Worm (Caenorhabditis elegans) whole organism, mixed stage, embryonic: ENCODE results near the gene R07G3.8.

Source experiments
- M03D4.4 ChIP-seq: sonication (generic microtip); optimal IDR thresholded peaks from 2 replicates; lab custom pipeline; 2017; ENCODE audit warnings: mild to moderate bottlenecking, missing genetic modification characterization, missing compliant biosample characterization
- bed-3 ChIP-seq: fragments of 200-800 bp; sonication (Bioruptor generic); optimal IDR thresholded peaks from 3 replicates; lab custom pipeline; 2018; ENCODE audit warnings: mild to moderate bottlenecking, missing genetic modification characterization, moderate library complexity, missing compliant biosample characterization
- blmp-1 ChIP-seq: fragments of 150-350 bp; optimal IDR thresholded peaks from 2 replicates; lab custom pipeline; 2014; ENCODE audit warnings: missing biosample characterization, missing genetic modification characterization
- ceh-39 ChIP-seq: fragments of 150-350 bp; optimal IDR thresholded peaks from 2 replicates; lab custom pipeline; 2014; ENCODE audit warnings: missing biosample characterization, missing genetic modification characterization
- ceh-43 ChIP-seq: fragments of 200-800 bp; sonication (Bioruptor generic); optimal IDR thresholded peaks from 2 replicates; lab custom pipeline; 2018; ENCODE audit warnings: mild to moderate bottlenecking, missing genetic modification characterization, moderate library complexity, missing compliant biosample characterization
- ceh-83 ChIP-seq: fragments of 200-800 bp; sonication (Bioruptor generic); optimal IDR thresholded peaks from 2 replicates; lab custom pipeline; 2018; ENCODE audit warnings: mild to moderate bottlenecking, missing genetic modification characterization, missing compliant biosample characterization
- ces-1 ChIP-seq: fragments of 150-350 bp; optimal IDR thresholded peaks from 2 replicates; lab custom pipeline; 2014; ENCODE audit warnings: missing biosample characterization, missing genetic modification reagents, missing genetic modification characterization
- cnd-1 ChIP-seq: fragments of 200-800 bp; sonication (Bioruptor generic); optimal IDR thresholded peaks from 2 replicates; lab custom pipeline; 2018; ENCODE audit warnings: mild to moderate bottlenecking, missing genetic modification characterization, missing compliant biosample characterization
- drap-1 ChIP-seq: fragments of 200-800 bp; sonication (Bioruptor generic); optimal IDR thresholded peaks from 3 replicates; lab custom pipeline; 2018; ENCODE audit warnings: mild to moderate bottlenecking, missing genetic modification characterization, missing compliant biosample characterization
- elt-3 ChIP-seq: fragments of 150-350 bp; optimal IDR thresholded peaks from 2 replicates; lab custom pipeline; 2014; ENCODE audit warnings: missing biosample characterization, missing genetic modification characterization
- flh-1 ChIP-seq: fragments of 200-800 bp; sonication (Bioruptor generic); optimal IDR thresholded peaks from 2 replicates; lab custom pipeline; 2018; ENCODE audit warnings: mild to moderate bottlenecking, missing genetic modification characterization, moderate library complexity, missing compliant biosample characterization
- ham-2 ChIP-seq: fragments of 200-800 bp; sonication (Bioruptor generic); optimal IDR thresholded peaks from 2 replicates; lab custom pipeline; 2018; ENCODE audit warnings: mild to moderate bottlenecking, missing genetic modification characterization, missing compliant biosample characterization
- hlh-1 ChIP-seq: fragments of 150-350 bp; optimal IDR thresholded peaks from 2 replicates; lab custom pipeline; 2014; ENCODE audit warnings: missing biosample characterization, missing genetic modification reagents, missing genetic modification characterization
- lin-13 ChIP-seq: fragments of 150-350 bp; optimal IDR thresholded peaks from 2 replicates; lab custom pipeline; 2014; ENCODE audit warnings: missing biosample characterization, missing genetic modification characterization
- lin-32 ChIP-seq: fragments of 200-800 bp; sonication (Bioruptor generic); optimal IDR thresholded peaks from 2 replicates; lab custom pipeline; 2018; ENCODE audit warnings: mild to moderate bottlenecking, missing genetic modification characterization, missing compliant biosample characterization
- lsy-2 ChIP-seq: fragments of 150-350 bp; optimal IDR thresholded peaks from 2 replicates; lab custom pipeline; 2014; ENCODE audit warnings: missing biosample characterization, missing genetic modification characterization
- mab-5 ChIP-seq: fragments of 150-350 bp; optimal IDR thresholded peaks from 2 replicates; lab custom pipeline; 2014; ENCODE audit warnings: missing biosample characterization, missing genetic modification characterization
- mls-2 ChIP-seq: sonication (generic microtip); optimal IDR thresholded peaks from 2 replicates; lab custom pipeline; 2016; ENCODE audit warnings: mild to moderate bottlenecking, missing genetic modification characterization, moderate library complexity, missing compliant biosample characterization
- nhr-12 ChIP-seq: fragments of 150-350 bp; optimal IDR thresholded peaks from 2 replicates; lab custom pipeline; 2014; ENCODE audit warnings: missing biosample characterization, missing genetic modification characterization
- nhr-2 ChIP-seq: fragments of 150-350 bp; optimal IDR thresholded peaks from 2 replicates; lab custom pipeline; 2014; ENCODE audit warnings: missing biosample characterization, missing genetic modification characterization
- nhr-237 ChIP-seq: fragments of 150-350 bp; optimal IDR thresholded peaks from 2 replicates; lab custom pipeline; 2014; ENCODE audit warnings: missing biosample characterization, missing genetic modification characterization
- nhr-28 ChIP-seq: fragments of 150-350 bp; optimal IDR thresholded peaks from 2 replicates; lab custom pipeline; 2014; ENCODE audit warnings: missing biosample characterization, missing genetic modification characterization
- nhr-76 ChIP-seq: sonication (generic microtip); optimal IDR thresholded peaks from 2 replicates; lab custom pipeline; 2017; ENCODE audit warnings: missing biosample characterization, missing genetic modification characterization
- pha-4 ChIP-seq: fragments of 150-350 bp; optimal IDR thresholded peaks from 2 replicates; lab custom pipeline; 2018; ENCODE audit warnings: missing biosample characterization, missing genetic modification reagents, missing genetic modification characterization
- sem-2 ChIP-seq: fragments of 200-800 bp; sonication (Bioruptor generic); optimal IDR thresholded peaks from 2 replicates; lab custom pipeline; 2018; ENCODE audit warnings: mild to moderate bottlenecking, missing genetic modification characterization, missing compliant biosample characterization
- snpc-4 ChIP-seq: fragments of 150-350 bp; optimal IDR thresholded peaks from 2 replicates; lab custom pipeline; 2014; ENCODE audit warnings: missing biosample characterization, missing genetic modification characterization
- sptf-1 ChIP-seq: sonication (generic microtip); optimal IDR thresholded peaks from 2 replicates; lab custom pipeline; 2017; ENCODE audit warnings: mild to moderate bottlenecking, missing genetic modification characterization, moderate library complexity, missing compliant biosample characterization
- unc-120 ChIP-seq: sonication (generic microtip); optimal IDR thresholded peaks from 2 replicates; lab custom pipeline; 2017; ENCODE audit warnings: missing genetic modification characterization, missing compliant biosample characterization; ENCODE audit not compliant: poor library complexity, severe bottlenecking
- unc-39 ChIP-seq: fragments of 150-350 bp; optimal IDR thresholded peaks from 2 replicates; lab custom pipeline; 2014; ENCODE audit warnings: missing biosample characterization, missing genetic modification characterization
- unc-62 ChIP-seq: fragments of 150-350 bp; optimal IDR thresholded peaks from 2 replicates; lab custom pipeline; 2014; ENCODE audit warnings: missing biosample characterization, missing genetic modification reagents, missing genetic modification characterization
- zip-8 ChIP-seq: fragments of 150-350 bp; optimal IDR thresholded peaks from 2 replicates; lab custom pipeline; 2014; ENCODE audit warnings: missing biosample characterization, missing genetic modification characterization
- ztf-11 ChIP-seq: fragments of 150-350 bp; optimal IDR thresholded peaks from 2 replicates; lab custom pipeline; 2014; ENCODE audit warnings: missing biosample characterization, missing genetic modification characterization

The R07G3.8 gene

DNA sequence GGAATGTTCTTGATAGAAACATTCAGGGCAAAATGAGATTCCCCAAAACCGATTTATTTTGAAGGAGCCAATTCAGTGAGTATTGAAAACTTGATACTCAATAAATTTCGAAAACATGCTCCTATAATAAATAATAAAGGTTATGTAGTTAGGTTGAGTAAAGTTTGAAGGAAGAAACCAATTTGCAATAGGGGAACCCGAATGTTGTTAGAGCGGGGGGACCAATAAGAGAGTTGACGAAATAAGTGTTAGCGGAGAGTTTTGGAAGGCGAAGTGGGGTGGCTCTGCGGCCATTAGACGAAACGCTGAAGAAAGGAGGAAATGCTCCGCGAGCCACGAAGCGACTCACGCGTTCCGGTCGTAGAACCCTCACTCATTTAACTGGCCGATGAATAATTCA lies 4.7 kb upstream of the R07G3.8 start:
- no peak for TF ChIP-seq cnd-1 (tag; lab: Kevin White, UChicago)
- TF ChIP-seq nhr-237 = no peak
- TF ChIP-seq ces-1 (GFP tag; lab: Kevin White, UChicago) = peak; percentile 89
- TF ChIP-seq blmp-1 (tag; lab: Kevin White, UChicago) = no peak
- TF ChIP-seq hlh-1 (tag; lab: Kevin White, UChicago) = no peak
- TF ChIP-seq, all 35 proteins: peak for 1

DNA sequence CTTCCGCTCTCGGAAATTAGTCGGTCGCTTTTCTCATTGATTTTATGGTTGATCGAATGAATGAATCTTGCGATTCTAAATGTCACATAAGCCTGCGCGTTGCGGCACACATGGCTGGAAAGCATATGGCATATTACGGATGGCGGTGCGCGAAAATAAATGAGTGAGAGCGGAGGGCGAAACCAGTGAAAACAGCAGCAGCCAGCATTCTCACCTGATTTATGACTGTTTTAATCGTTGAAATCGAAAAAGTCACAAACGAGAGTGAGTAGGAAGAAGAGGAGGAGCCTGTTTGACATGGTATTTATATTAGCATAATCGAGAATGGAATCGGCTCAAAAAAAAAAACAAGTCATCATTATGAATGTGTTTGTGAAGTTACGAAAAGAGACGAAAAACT lies 4.0 kb upstream of the R07G3.8 start:
- no peak for TF ChIP-seq ces-1 (GFP tag; lab: Kevin White, UChicago)
- no peak for TF ChIP-seq lin-13 (tag; lab: Kevin White, UChicago)
- peak; percentile 2 for TF ChIP-seq mls-2 (tag; lab: Kevin White, UChicago)
- TF ChIP-seq nhr-12 (tag; lab: Kevin White, UChicago) = no peak
- no peak for TF ChIP-seq blmp-1 (tag; lab: Kevin White, UChicago)
- TF ChIP-seq hlh-1 (tag; lab: Kevin White, UChicago) = peak; percentile 9
- no peak for TF ChIP-seq mab-5 (tag; lab: Kevin White, UChicago)
- peak; percentile 39 for TF ChIP-seq lin-32 (GFP tag; lab: Kevin White, UChicago)
- TF ChIP-seq sem-2 (GFP tag; lab: Kevin White, UChicago) = no peak
- no peak for TF ChIP-seq ceh-43
- TF ChIP-seq nhr-28 (tag; lab: Kevin White, UChicago) = no peak
- no peak for TF ChIP-seq ceh-83
- TF ChIP-seq unc-62 = no peak
- TF ChIP-seq cnd-1 (tag; lab: Kevin White, UChicago) = no peak
- TF ChIP-seq ham-2 (GFP tag; lab: Kevin White, UChicago) = peak; percentile 33
- TF ChIP-seq sptf-1 (tag; lab: Kevin White, UChicago) = no peak
- no peak for TF ChIP-seq ceh-39 (tag; lab: Kevin White, UChicago)
- TF ChIP-seq drap-1 (GFP tag; lab: Kevin White, UChicago) = no peak
- TF ChIP-seq unc-39 (tag; lab: Kevin White, UChicago) = no peak
- no peak for TF ChIP-seq nhr-76 (tag; lab: Kevin White, UChicago)
- no peak for TF ChIP-seq lsy-2
- TF ChIP-seq M03D4.4 (tag; lab: Kevin White, UChicago) = no peak
- TF ChIP-seq zip-8 (tag; lab: Kevin White, UChicago) = no peak
- TF ChIP-seq bed-3 = no peak
- TF ChIP-seq snpc-4 (tag; lab: Kevin White, UChicago) = no peak

DNA sequence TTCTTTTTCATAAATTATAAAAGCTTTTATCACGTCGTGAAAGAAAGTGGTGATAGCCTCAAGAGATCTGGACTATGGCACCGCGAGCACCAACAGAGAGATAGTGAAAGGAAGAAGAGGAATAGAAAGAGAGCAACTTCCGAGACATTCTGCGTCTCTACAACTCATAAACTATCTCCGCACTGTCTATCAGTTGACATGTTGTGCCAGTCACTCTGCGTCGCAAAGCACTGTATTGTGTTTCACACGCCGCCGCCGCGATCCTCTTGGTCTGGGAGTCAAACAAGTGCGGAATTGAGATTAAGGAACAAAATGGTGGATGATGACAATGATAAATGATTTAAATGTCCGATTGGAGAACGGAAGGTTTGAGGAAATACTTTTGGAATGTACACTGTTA lies 3.2 kb upstream of the R07G3.8 start:
- TF ChIP-seq pha-4 (peak; percentile 72), cnd-1 (tag; lab: Kevin White, UChicago) (no peak), flh-1 (GFP tag; lab: Kevin White, UChicago) (no peak), unc-62 (peak; percentile 24)

DNA sequence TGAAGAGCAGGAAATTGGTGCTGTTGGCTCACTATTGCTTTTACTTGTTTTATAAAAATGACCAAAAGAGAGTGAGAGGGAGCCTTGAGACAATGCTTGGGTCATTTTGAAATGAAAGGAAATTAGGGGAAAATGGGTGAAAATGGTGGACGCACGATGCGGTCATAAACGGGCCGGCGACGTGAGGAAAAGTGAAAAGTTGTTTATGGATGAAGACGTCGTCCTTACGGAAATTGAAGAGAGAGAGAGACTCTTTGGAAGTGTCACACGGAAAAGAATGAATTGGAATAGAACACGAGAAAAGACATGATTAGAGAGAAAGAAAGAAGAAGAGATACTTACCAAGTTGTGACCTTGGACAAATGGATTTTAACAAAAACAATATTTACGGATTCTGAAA lies 1.2 kb upstream of the R07G3.8 start:
- TF ChIP-seq sem-2 (GFP tag; lab: Kevin White, UChicago) (no peak), blmp-1 (tag; lab: Kevin White, UChicago) (peak; percentile 81), flh-1 (GFP tag; lab: Kevin White, UChicago) (no peak), elt-3 (no peak), unc-62 (no peak), mls-2 (tag; lab: Kevin White, UChicago) (no peak), nhr-2 (no peak)

DNA sequence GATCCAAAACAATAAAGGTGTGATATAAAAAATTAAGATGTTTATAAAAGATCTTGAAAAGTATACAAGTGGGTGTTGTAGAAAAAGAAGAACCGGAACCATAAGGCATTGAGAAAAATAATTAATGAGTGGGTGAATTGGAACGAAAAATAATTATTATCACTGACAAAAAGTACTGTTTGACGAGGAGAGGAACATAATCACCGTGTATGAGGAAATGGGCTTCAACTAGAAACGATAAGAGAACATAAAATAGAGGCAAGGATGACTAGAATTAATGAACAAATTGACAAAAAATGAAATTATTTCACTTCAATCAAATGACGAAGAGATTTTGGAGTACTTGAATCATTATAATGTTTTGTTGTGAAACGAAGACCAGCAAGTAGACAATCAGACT lies 2.1 kb downstream of the R07G3.8 start:
- TF ChIP-seq ceh-39 (tag; lab: Kevin White, UChicago) (no peak), lsy-2 (no peak), sem-2 (GFP tag; lab: Kevin White, UChicago) (no peak), hlh-1 (tag; lab: Kevin White, UChicago) (no peak), nhr-2 (no peak), nhr-28 (tag; lab: Kevin White, UChicago) (no peak), mls-2 (tag; lab: Kevin White, UChicago) (no peak), M03D4.4 (tag; lab: Kevin White, UChicago) (no peak), blmp-1 (tag; lab: Kevin White, UChicago) (no peak), sptf-1 (tag; lab: Kevin White, UChicago) (no peak), unc-62 (no peak), unc-120 (no peak), snpc-4 (tag; lab: Kevin White, UChicago) (no peak), ceh-83 (no peak), nhr-12 (tag; lab: Kevin White, UChicago) (no peak), nhr-76 (tag; lab: Kevin White, UChicago) (no peak), mab-5 (tag; lab: Kevin White, UChicago) (no peak), lin-13 (tag; lab: Kevin White, UChicago) (no peak), ztf-11 (tag; lab: Kevin White, UChicago) (no peak), bed-3 (no peak)
